Worm (Caenorhabditis elegans): ENCODE results near the gene clc-18.

clc-18 gene

ce11 chrV:4138688-4139087 is 28.9 kb upstream of the clc-18 start, which contains the start of gene lgc-29 (continued):
- TF ChIP-seq F10B5.3 (tag; optimal IDR thresholded peaks at IDR 0.05) = no peak
- no peak for TF ChIP-seq aha-1 (tag)

ce11 chrV:4134728-4135127 is 25.0 kb upstream of the clc-18 start, which contains the start of gene lgc-1:
Gene lgc-1, plus strand, starts transcription at chrV:4135028.
- no peak for TF ChIP-seq nhr-41 (GFP tag; IDR thresholded peaks at IDR 0.05)

- TF ChIP-seq zag-1 (tag; optimal IDR thresholded peaks at IDR 0.05) = no peak
- TF ChIP-seq nhr-76 (tag; optimal IDR thresholded peaks at IDR 0.05) = no peak
- TF ChIP-seq pqm-1 (tag; optimal IDR thresholded peaks at IDR 0.05) = peak; percentile 35
- TF ChIP-seq tra-1 (GFP tag; IDR thresholded peaks at IDR 0.05) = 0 out of 2 replicates have a peak, but pooled peaks have one; percentile 53
- TF ChIP-seq spr-3 (GFP tag; optimal IDR thresholded peaks at IDR 0.05) = no peak
- TF ChIP-seq php-3 (GFP tag; IDR thresholded peaks at IDR 0.05) = 0 out of 2 replicates have a peak, but pooled peaks have one; percentile 21
- TF ChIP-seq set-16 (GFP tag; IDR thresholded peaks at IDR 0.05) = no peak
- TF ChIP-seq lin-15B (tag; optimal IDR thresholded peaks at IDR 0.05) = no peak
- no peak for TF ChIP-seq T26A8.4 (GFP tag; IDR thresholded peaks at IDR 0.05)
- TF ChIP-seq nhr-28 (tag; optimal IDR thresholded peaks at IDR 0.05) = peak; percentile 94
- TF ChIP-seq nhr-42 (GFP tag; IDR thresholded peaks at IDR 0.05) = no peak
- no peak for TF ChIP-seq lim-7 (GFP tag; IDR thresholded peaks at IDR 0.05)
- TF ChIP-seq cey-2 (tag; optimal IDR thresholded peaks at IDR 0.05; ENCODE audit: borderline replicate concordance, insufficient read depth) = peak; percentile 53
- peak; percentile 100 for TF ChIP-seq aha-1 (tag)
- TF ChIP-seq F49E8.2 (tag; optimal IDR thresholded peaks at IDR 0.05; ENCODE audit: borderline replicate concordance) = no peak
- TF ChIP-seq nhr-237 (tag; optimal IDR thresholded peaks at IDR 0.05) = no peak
- no peak for TF ChIP-seq madf-9 (GFP tag; conservative IDR thresholded peaks at IDR 0.05)
- no peak for TF ChIP-seq snpc-4 (tag; optimal IDR thresholded peaks at IDR 0.05)
- no peak for TF ChIP-seq F10B5.3 (tag; optimal IDR thresholded peaks at IDR 0.05)
- TF ChIP-seq arid-1 (GFP tag; conservative IDR thresholded peaks at IDR 0.05) = no peak
- no peak for TF ChIP-seq zip-11 (GFP tag; IDR thresholded peaks at IDR 0.05)
- TF ChIP-seq ctbp-1 (GFP tag; IDR thresholded peaks at IDR 0.05) = no peak
- peak; percentile 70; the same call in 1 of the 2 replicates for TF ChIP-seq pha-4 (GFP tag; IDR thresholded peaks at IDR 0.05)
- peak; percentile 71 for TF ChIP-seq pha-4 (tag; optimal IDR thresholded peaks at IDR 0.05)
- no peak for TF ChIP-seq hmg-1.1 (GFP tag; IDR thresholded peaks at IDR 0.05)
- TF ChIP-seq lsy-2 (tag; optimal IDR thresholded peaks at IDR 0.05) = no peak
- no peak for TF ChIP-seq Y105C5A.15 (GFP tag; IDR thresholded peaks at IDR 0.05)
- TF ChIP-seq nhr-102 (tag; optimal IDR thresholded peaks at IDR 0.05) = peak; percentile 65
- no peak for TF ChIP-seq duxl-1 (tag; optimal IDR thresholded peaks at IDR 0.05; ENCODE audit: poor library complexity)
- TF ChIP-seq zfp-3 (GFP tag; conservative IDR thresholded peaks at IDR 0.05) = no peak
- TF ChIP-seq mdl-1 (tag; optimal IDR thresholded peaks at IDR 0.05) = peak; percentile 24 to 77
- no peak for TF ChIP-seq mxl-2 (GFP tag; conservative IDR thresholded peaks at IDR 0.05)
- TF ChIP-seq dve-1 (tag; optimal IDR thresholded peaks at IDR 0.05; ENCODE audit: insufficient read depth) = peak; percentile 85
- no peak for TF ChIP-seq spr-1 (tag; optimal IDR thresholded peaks at IDR 0.05)
- TF ChIP-seq daf-19 (GFP tag; conservative IDR thresholded peaks at IDR 0.05) = no peak
- TF ChIP-seq ceh-28 (tag; optimal IDR thresholded peaks at IDR 0.05) = no peak
- TF ChIP-seq ZK546.5 (tag; optimal IDR thresholded peaks at IDR 0.05) = no peak
- no peak for TF ChIP-seq lin-29 (GFP tag; IDR thresholded peaks at IDR 0.05)
- TF ChIP-seq ceh-32 (tag; optimal IDR thresholded peaks at IDR 0.05; ENCODE audit: poor library complexity) = no peak
- no peak for TF ChIP-seq attf-4 (tag; optimal IDR thresholded peaks at IDR 0.05)
- TF ChIP-seq zip-2 (tag; optimal IDR thresholded peaks at IDR 0.05) = no peak
- peak; percentile 7 for TF ChIP-seq mes-2 (tag; optimal IDR thresholded peaks at IDR 0.05; ENCODE audit: poor library complexity, severe bottlenecking)
- no peak for TF ChIP-seq daf-12 (tag; optimal IDR thresholded peaks at IDR 0.05)
- no peak for TF ChIP-seq ces-1 (GFP tag; optimal IDR thresholded peaks at IDR 0.05)
- TF ChIP-seq vab-7 (GFP tag; IDR thresholded peaks at IDR 0.05) = no peak
- no peak for TF ChIP-seq rbr-2 (tag; optimal IDR thresholded peaks at IDR 0.05)
Measured at ce11 chrV:4131471-4131939, 21.7 kb upstream of the clc-18 start, which contains the start of gene nhr-57. Gene nhr-57, plus strand, starts transcription at chrV:4131889.

All from whole organism, L4 larva.